Fruit fly (Drosophila melanogaster) Kc167 (cell line): ENCODE data around the gene Reck.

Source experiments
- Myc ChIP-seq: fragments of >200 bp; optimal IDR thresholded peaks from 2 replicates; lab custom pipeline; 2017; ENCODE audit warnings: missing external identifiers
- h ChIP-seq: fragments of >200 bp; optimal IDR thresholded peaks from 3 replicates; lab custom pipeline; 2018; ENCODE audit warnings: missing external identifiers
- insv ChIP-seq: fragments of >200 bp; optimal IDR thresholded peaks from 3 replicates; lab custom pipeline; 2018; ENCODE audit warnings: missing external identifiers
- psq ChIP-seq: fragments of >200 bp; optimal IDR thresholded peaks from 2 replicates; lab custom pipeline; 2017; ENCODE audit warnings: missing external identifiers

DNA sequence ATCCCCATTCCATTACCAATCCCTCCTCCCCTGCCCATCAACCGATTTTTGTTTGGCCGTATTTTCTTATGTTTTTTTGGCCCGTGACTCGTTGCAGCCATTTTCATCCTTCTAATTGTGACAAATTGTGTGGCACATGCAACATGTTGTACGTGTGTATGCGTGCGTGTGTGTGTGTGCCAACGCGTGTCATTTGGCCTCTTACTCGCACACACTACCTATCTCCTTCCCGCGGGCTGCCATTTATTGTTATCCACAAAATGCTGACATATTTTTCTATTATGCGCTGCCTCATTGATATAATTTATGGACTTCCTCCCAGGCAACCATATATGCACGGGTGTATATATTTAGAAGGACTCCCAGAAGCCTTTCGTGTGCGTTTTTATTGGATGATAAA lies 17.9 kb upstream of the Reck start:
- TF ChIP-seq Myc (no peak), h (lab: Kevin White, UChicago) (no peak), psq (lab: Kevin White, UChicago) (no peak), insv (lab: Kevin White, UChicago) (no peak)
